Worm (Caenorhabditis elegans) whole organism, mixed stage, embryonic: ENCODE measurements around the gene eef-1B.1.

ENCODE experiments used
- bed-3 ChIP-seq: fragments of 200-800 bp; sonication (Bioruptor generic); optimal IDR thresholded peaks from 3 replicates; lab custom pipeline; 2018; ENCODE audit warnings: mild to moderate bottlenecking, missing genetic modification characterization, moderate library complexity, missing compliant biosample characterization
- blmp-1 ChIP-seq: fragments of 150-350 bp; optimal IDR thresholded peaks from 2 replicates; lab custom pipeline; 2014; ENCODE audit warnings: missing biosample characterization, missing genetic modification characterization
- drap-1 ChIP-seq: fragments of 200-800 bp; sonication (Bioruptor generic); optimal IDR thresholded peaks from 3 replicates; lab custom pipeline; 2018; ENCODE audit warnings: mild to moderate bottlenecking, missing genetic modification characterization, missing compliant biosample characterization
- elt-3 ChIP-seq: fragments of 150-350 bp; optimal IDR thresholded peaks from 2 replicates; lab custom pipeline; 2014; ENCODE audit warnings: missing biosample characterization, missing genetic modification characterization
- ham-2 ChIP-seq: fragments of 200-800 bp; sonication (Bioruptor generic); optimal IDR thresholded peaks from 2 replicates; lab custom pipeline; 2018; ENCODE audit warnings: mild to moderate bottlenecking, missing genetic modification characterization, missing compliant biosample characterization
- lin-13 ChIP-seq: fragments of 150-350 bp; optimal IDR thresholded peaks from 2 replicates; lab custom pipeline; 2014; ENCODE audit warnings: missing biosample characterization, missing genetic modification characterization
- lsy-2 ChIP-seq: fragments of 150-350 bp; optimal IDR thresholded peaks from 2 replicates; lab custom pipeline; 2014; ENCODE audit warnings: missing biosample characterization, missing genetic modification characterization
- mab-5 ChIP-seq: fragments of 150-350 bp; optimal IDR thresholded peaks from 2 replicates; lab custom pipeline; 2014; ENCODE audit warnings: missing biosample characterization, missing genetic modification characterization
- mep-1 ChIP-seq: fragments of 150-350 bp; optimal IDR thresholded peaks from 2 replicates; lab custom pipeline; 2017; ENCODE audit warnings: missing biosample characterization, missing genetic modification reagents, missing genetic modification characterization, inconsistent platforms
- mls-2 ChIP-seq: sonication (generic microtip); optimal IDR thresholded peaks from 2 replicates; lab custom pipeline; 2016; ENCODE audit warnings: mild to moderate bottlenecking, missing genetic modification characterization, moderate library complexity, missing compliant biosample characterization
- nhr-12 ChIP-seq: fragments of 150-350 bp; optimal IDR thresholded peaks from 2 replicates; lab custom pipeline; 2014; ENCODE audit warnings: missing biosample characterization, missing genetic modification characterization
- pha-4 ChIP-seq: fragments of 150-350 bp; optimal IDR thresholded peaks from 2 replicates; lab custom pipeline; 2018; ENCODE audit warnings: missing biosample characterization, missing genetic modification reagents, missing genetic modification characterization
- snpc-4 ChIP-seq: fragments of 150-350 bp; optimal IDR thresholded peaks from 2 replicates; lab custom pipeline; 2014; ENCODE audit warnings: missing biosample characterization, missing genetic modification characterization

ce11 chrIII:7996353-7996752 lies 23.2 kb upstream of the eef-1B.1 start, which contains the start of gene npr-17:
- no peak for TF ChIP-seq elt-3 (tag; lab: Kevin White, UChicago)
- TF ChIP-seq lin-13 (tag; lab: Kevin White, UChicago): no peak
- TF ChIP-seq pha-4 (tag; lab: Kevin White, UChicago): no peak
- no peak for TF ChIP-seq blmp-1 (tag; lab: Kevin White, UChicago)
- no peak for TF ChIP-seq bed-3 (GFP tag; lab: Kevin White, UChicago)
- TF ChIP-seq drap-1 (GFP tag; lab: Kevin White, UChicago): no peak
- no peak for TF ChIP-seq mep-1 (tag; lab: Kevin White, UChicago)
- TF ChIP-seq snpc-4 (tag; lab: Kevin White, UChicago): no peak
- no peak for TF ChIP-seq lsy-2 (tag; lab: Kevin White, UChicago)
- no peak for TF ChIP-seq mab-5 (tag; lab: Kevin White, UChicago)
- TF ChIP-seq nhr-12 (tag; lab: Kevin White, UChicago): no peak
- no peak for TF ChIP-seq ham-2 (GFP tag; lab: Kevin White, UChicago)
- TF ChIP-seq mls-2 (tag; lab: Kevin White, UChicago): no peak
